Worm (Caenorhabditis elegans) whole organism, L2 larva: Measurements from ENCODE around the gene ceh-14.

Source experiments
- C34F6.9 ChIP-seq: fragments of 150-350 bp; optimal IDR thresholded peaks from 2 replicates; lab custom pipeline; 2014; ENCODE audit warnings: missing biosample characterization, missing genetic modification characterization
- F13H6.1 ChIP-seq: sonication (generic microtip); optimal IDR thresholded peaks from 2 replicates; lab custom pipeline; 2016; ENCODE audit warnings: missing genetic modification characterization, missing compliant biosample characterization
- Y55F3AM.14 ChIP-seq: fragments of 200-800 bp; sonication (Bioruptor generic); optimal IDR thresholded peaks from 2 replicates; lab custom pipeline; 2018; ENCODE audit warnings: mild to moderate bottlenecking, missing genetic modification characterization, missing compliant biosample characterization
- alr-1 ChIP-seq: fragments of 150-350 bp; optimal IDR thresholded peaks from 2 replicates; lab custom pipeline; 2014; ENCODE audit warnings: missing biosample characterization, missing genetic modification characterization
- ceh-16 ChIP-seq: fragments of 150-350 bp; optimal IDR thresholded peaks from 2 replicates; lab custom pipeline; 2014; ENCODE audit warnings: missing biosample characterization, missing genetic modification characterization
- crh-2 ChIP-seq: sonication (generic microtip); optimal IDR thresholded peaks from 2 replicates; lab custom pipeline; 2017; ENCODE audit warnings: missing biosample characterization, missing genetic modification characterization
- egl-27 ChIP-seq: sonication (generic microtip); optimal IDR thresholded peaks from 3 replicates; lab custom pipeline; 2017; ENCODE audit warnings: missing biosample characterization, missing genetic modification reagents, missing genetic modification characterization
- fos-1 ChIP-seq: fragments of 150-350 bp; optimal IDR thresholded peaks from 2 replicates; lab custom pipeline; 2014; ENCODE audit warnings: missing biosample characterization, missing genetic modification characterization
- lin-13 ChIP-seq: fragments of 150-350 bp; optimal IDR thresholded peaks from 2 replicates; lab custom pipeline; 2014; ENCODE audit warnings: missing biosample characterization, missing genetic modification reagents, missing genetic modification characterization
- lin-39 ChIP-seq: fragments of 150-350 bp; optimal IDR thresholded peaks from 2 replicates; lab custom pipeline; 2014; ENCODE audit warnings: missing biosample characterization, missing genetic modification reagents, missing genetic modification characterization
- lsy-2 ChIP-seq, 2 experiments: fragments of 150-350 bp in 1 of 2; sonication (generic microtip) in 1 of 2; optimal IDR thresholded peaks; 2 replicates each; lab custom pipeline; 2014 to 2017; ENCODE audit warnings: missing biosample characterization in 2 of 2, missing genetic modification characterization in 2 of 2
- mab-5 ChIP-seq: fragments of 150-350 bp; optimal IDR thresholded peaks from 2 replicates; lab custom pipeline; 2014; ENCODE audit warnings: missing biosample characterization, missing genetic modification characterization
- nhr-129 ChIP-seq: fragments of 150-350 bp; optimal IDR thresholded peaks from 2 replicates; lab custom pipeline; 2014; ENCODE audit warnings: missing biosample characterization, missing genetic modification characterization
- nhr-25 ChIP-seq: fragments of 150-350 bp; sonication (generic microtip); optimal IDR thresholded peaks from 3 replicates; lab custom pipeline; 2014; ENCODE audit warnings: missing biosample characterization, missing genetic modification characterization
- sem-4 ChIP-seq: fragments of 150-350 bp; optimal IDR thresholded peaks from 2 replicates; lab custom pipeline; 2014; ENCODE audit warnings: missing biosample characterization, missing genetic modification reagents, missing genetic modification characterization
- sma-3 ChIP-seq: sonication (generic microtip); optimal IDR thresholded peaks from 2 replicates; lab custom pipeline; 2016; ENCODE audit warnings: missing genetic modification reagents, missing genetic modification characterization, missing compliant biosample characterization
- snpc-4 ChIP-seq: fragments of 150-350 bp; optimal IDR thresholded peaks from 2 replicates; lab custom pipeline; 2014; ENCODE audit warnings: missing biosample characterization, missing genetic modification characterization
- unc-39 ChIP-seq: fragments of 150-350 bp; optimal IDR thresholded peaks from 2 replicates; lab custom pipeline; 2014; ENCODE audit warnings: missing biosample characterization, missing genetic modification characterization
- unc-55 ChIP-seq: fragments of 150-350 bp; sonication (generic microtip); optimal IDR thresholded peaks from 3 replicates; lab custom pipeline; 2014; ENCODE audit warnings: missing biosample characterization, missing genetic modification reagents, missing genetic modification characterization
- zag-1 ChIP-seq: fragments of 150-350 bp; optimal IDR thresholded peaks from 2 replicates; lab custom pipeline; 2014; ENCODE audit warnings: missing biosample characterization, missing genetic modification characterization
- ztf-4 ChIP-seq: fragments of 150-350 bp; optimal IDR thresholded peaks from 2 replicates; lab custom pipeline; 2014; ENCODE audit warnings: missing biosample characterization, missing genetic modification characterization

Gene ceh-14

ce11 chrX:7478948-7479347 is 53.6 kb downstream of the ceh-14 start, which contains the start of gene mek-1:
mek-1 (plus strand) TSS chrX:7479248.
- TF ChIP-seq sma-3 (GFP tag; lab: Kevin White, UChicago) = no peak
- no peak for TF ChIP-seq unc-39
- no peak for TF ChIP-seq snpc-4
- TF ChIP-seq unc-55 (GFP tag; lab: Kevin White, UChicago) = no peak
- no peak for TF ChIP-seq sem-4 (tag; lab: Kevin White, UChicago)
- no peak for TF ChIP-seq mab-5 (tag; lab: Kevin White, UChicago)
- TF ChIP-seq ztf-4 (tag; lab: Kevin White, UChicago) = no peak
- no peak for TF ChIP-seq zag-1
- TF ChIP-seq alr-1 (tag; lab: Kevin White, UChicago) = no peak
- no peak for TF ChIP-seq lin-39
- no peak for TF ChIP-seq egl-27 (tag; lab: Kevin White, UChicago)

- peak; percentile 21 for TF ChIP-seq nhr-129 (tag; lab: Kevin White, UChicago)
- peak; percentile 35 for TF ChIP-seq crh-2 (tag; lab: Kevin White, UChicago)
- peak; percentile 31 for TF ChIP-seq zag-1
- peak; percentile 15 for TF ChIP-seq lin-13
- no peak for TF ChIP-seq lsy-2 (tag; optimal IDR thresholded peaks at IDR 0.05; lab: Kevin White, UChicago)
- peak; percentile 63 for TF ChIP-seq unc-55 (GFP tag; lab: Kevin White, UChicago)
- TF ChIP-seq F13H6.1 (tag; lab: Kevin White, UChicago) = peak; percentile 37
- peak; percentile 45 for TF ChIP-seq fos-1 (tag; lab: Kevin White, UChicago)
- TF ChIP-seq ceh-16 = no peak
- TF ChIP-seq C34F6.9 (tag; lab: Kevin White, UChicago) = peak; percentile 55
- peak; percentile 41 for TF ChIP-seq sem-4 (tag; lab: Kevin White, UChicago)
- TF ChIP-seq Y55F3AM.14 (GFP tag; lab: Kevin White, UChicago) = no peak
- TF ChIP-seq nhr-25 (tag; lab: Kevin White, UChicago) = peak; percentile 10
Observed at ce11 chrX:7478476-7478875, 54.1 kb downstream of the ceh-14 start.
